Fruit fly (Drosophila melanogaster): ENCODE measurements around the gene cass.

- TF ChIP-seq CG11617 (GFP tag; optimal IDR thresholded peaks at IDR 0.05) (no peak), Crg-1 (GFP tag; optimal IDR thresholded peaks at IDR 0.05) (no peak), Mnt (GFP tag; optimal IDR thresholded peaks at IDR 0.05) (no peak), toe (GFP tag; optimal IDR thresholded peaks at IDR 0.05) (no peak), CG33017 (tag; optimal IDR thresholded peaks at IDR 0.05) (no peak), CG12768 (GFP tag; optimal IDR thresholded peaks at IDR 0.05) (no peak), CG5204 (GFP tag; optimal IDR thresholded peaks at IDR 0.05) (no peak), cnc (optimal IDR thresholded peaks at IDR 0.05) (no peak), pad (GFP tag; optimal IDR thresholded peaks at IDR 0.05) (no peak), bab1 (GFP tag; optimal IDR thresholded peaks at IDR 0.05) (no peak), CG7045 (GFP tag; optimal IDR thresholded peaks at IDR 0.05) (no peak), Hr96 (GFP tag; optimal IDR thresholded peaks at IDR 0.05) (no peak)
These were observed 18.1 kb upstream of the cass start for dm6 chr2L:17495759-17496158.
